Worm (Caenorhabditis elegans) whole organism, midembryonic: ENCODE data around the gene bus-4.

Experiments used
- ref-1 ChIP-seq: fragments of 200-800 bp; sonication (Bioruptor generic); conservative IDR thresholded peaks from 2 replicates; pipeline ENCODE4 v1.3.6; 2022; ENCODE audit warnings: missing genetic modification reagents, missing genetic modification characterization, missing compliant biosample characterization
- ztf-23 ChIP-seq: fragments of 200-800 bp; sonication (Bioruptor generic); IDR thresholded peaks from 2 replicates; pipeline ENCODE4 v1.3.6; 2022; ENCODE audit warnings: missing genetic modification reagents, missing genetic modification characterization, missing compliant biosample characterization

- TF ChIP-seq ref-1 (GFP tag; lab: Robert Waterston, UW): no peak
- no peak for TF ChIP-seq ztf-23
Measured at ce11 chrIV:4686291-4686830, 1.7 kb upstream of the bus-4 start.
